Worm (Caenorhabditis elegans) whole organism, early embryonic: Measurements from ENCODE around the gene C14A6.3.

Experiments
- B0310.2 ChIP-seq: sonication (generic microtip); optimal IDR thresholded peaks from 2 replicates; lab custom pipeline; 2016; ENCODE audit warnings: mild to moderate bottlenecking, missing genetic modification characterization, missing compliant biosample characterization
- F13C5.2 ChIP-seq: sonication (generic microtip); optimal IDR thresholded peaks from 2 replicates; lab custom pipeline; 2017; ENCODE audit warnings: mild to moderate bottlenecking, missing genetic modification characterization, inconsistent platforms, missing compliant biosample characterization
- aly-1 ChIP-seq: sonication (generic microtip); optimal IDR thresholded peaks from 2 replicates; lab custom pipeline; 2016; ENCODE audit warnings: missing genetic modification characterization, missing compliant biosample characterization
- ama-1 ChIP-seq: fragments of 150-350 bp; optimal IDR thresholded peaks from 2 replicates; lab custom pipeline; 2014
- ceh-13 ChIP-seq: fragments of 200-800 bp; sonication (Bioruptor generic); optimal IDR thresholded peaks from 2 replicates; lab custom pipeline; 2018; ENCODE audit warnings: mild to moderate bottlenecking, missing genetic modification characterization, missing compliant biosample characterization
- ceh-36 ChIP-seq: sonication (generic microtip); optimal IDR thresholded peaks from 2 replicates; lab custom pipeline; 2016; ENCODE audit warnings: missing genetic modification characterization, inconsistent platforms, missing compliant biosample characterization
- ets-7 ChIP-seq: sonication (generic microtip); optimal IDR thresholded peaks from 2 replicates; lab custom pipeline; 2016; ENCODE audit warnings: missing genotype, missing genetic modification characterization, missing compliant biosample characterization
- flt-1 ChIP-seq: fragments of 200-800 bp; sonication (Bioruptor generic); IDR thresholded peaks from 2 replicates; pipeline ENCODE4 v1.3.6; 2022; ENCODE audit warnings: missing genetic modification characterization, missing compliant biosample characterization
- hmbx-1 ChIP-seq: sonication (generic microtip); optimal IDR thresholded peaks from 2 replicates; lab custom pipeline; 2016; ENCODE audit warnings: mild to moderate bottlenecking, missing genetic modification characterization, missing compliant biosample characterization
- hmg-4 ChIP-seq: fragments of 200-800 bp; sonication (Bioruptor generic); optimal IDR thresholded peaks from 2 replicates; lab custom pipeline; 2018; ENCODE audit warnings: mild to moderate bottlenecking, missing genetic modification characterization, missing compliant biosample characterization
- hnd-1 ChIP-seq: sonication (generic microtip); optimal IDR thresholded peaks from 2 replicates; lab custom pipeline; 2016; ENCODE audit warnings: missing genetic modification characterization, missing compliant biosample characterization
- pes-1 ChIP-seq: fragments of 200-800 bp; sonication (Bioruptor generic); IDR thresholded peaks from 2 replicates; pipeline ENCODE4 v1.3.6; 2022; ENCODE audit warnings: missing genetic modification reagents, missing genetic modification characterization, missing compliant biosample characterization
- scrt-1 ChIP-seq: fragments of 200-800 bp; sonication (Bioruptor generic); IDR thresholded peaks from 2 replicates; pipeline ENCODE4 v1.3.6; 2022; ENCODE audit warnings: missing genetic modification characterization, missing compliant biosample characterization
- sea-1 ChIP-seq: fragments of 200-800 bp; sonication (Bioruptor generic); conservative IDR thresholded peaks from 2 replicates; pipeline ENCODE4 v1.3.6; 2022; ENCODE audit warnings: missing genetic modification characterization, missing compliant biosample characterization
- tbx-11 ChIP-seq: fragments of 200-800 bp; sonication (Bioruptor generic); IDR thresholded peaks from 2 replicates; pipeline ENCODE4 v1.3.6; 2022; ENCODE audit warnings: missing genetic modification characterization, missing compliant biosample characterization
- tbx-37 ChIP-seq: fragments of 200-800 bp; sonication (Bioruptor generic); conservative IDR thresholded peaks from 2 replicates; pipeline ENCODE4 v1.3.6; 2022; ENCODE audit warnings: missing genetic modification reagents, missing genetic modification characterization, missing compliant biosample characterization
- tra-4 ChIP-seq: sonication (generic microtip); optimal IDR thresholded peaks from 2 replicates; lab custom pipeline; 2017; ENCODE audit warnings: missing genetic modification characterization, missing compliant biosample characterization

The C14A6.3 gene

DNA sequence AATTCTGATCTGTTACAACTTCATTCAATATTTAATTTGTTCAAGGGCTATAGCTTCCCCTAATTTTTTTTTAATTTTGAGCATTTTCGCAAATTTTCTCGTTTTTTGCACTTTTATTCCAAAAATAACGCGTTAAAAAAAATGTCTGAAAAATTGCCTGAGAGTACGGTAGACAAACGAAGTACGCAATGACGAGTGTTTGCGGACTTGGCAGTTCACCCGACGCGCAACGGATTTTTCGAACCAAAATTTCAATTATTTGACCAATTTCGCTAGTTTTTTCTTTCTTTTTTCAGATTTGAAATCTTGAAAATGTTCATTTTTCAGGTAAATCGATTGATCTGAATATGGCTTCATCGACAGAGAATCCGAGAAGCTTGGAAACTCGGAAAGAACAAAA is 19.0 kb upstream of the C14A6.3 start, which contains the start of gene fbxa-211:
Gene fbxa-211 (plus strand): TSS at position 328 of the 400 bp plus-strand sequence.
- TF ChIP-seq hmg-4 (GFP tag; lab: Kevin White, UChicago) (no peak), tbx-37 (GFP tag; lab: Robert Waterston, UW) (no peak), F13C5.2 (tag; lab: Kevin White, UChicago) (no peak), sea-1 (GFP tag; lab: Robert Waterston, UW) (no peak), hnd-1 (tag; lab: Kevin White, UChicago) (no peak), scrt-1 (GFP tag; lab: Robert Waterston, UW) (no peak), tbx-11 (GFP tag; lab: Robert Waterston, UW) (no peak), hmbx-1 (tag; lab: Kevin White, UChicago) (no peak), tra-4 (tag; lab: Kevin White, UChicago) (no peak)

DNA sequence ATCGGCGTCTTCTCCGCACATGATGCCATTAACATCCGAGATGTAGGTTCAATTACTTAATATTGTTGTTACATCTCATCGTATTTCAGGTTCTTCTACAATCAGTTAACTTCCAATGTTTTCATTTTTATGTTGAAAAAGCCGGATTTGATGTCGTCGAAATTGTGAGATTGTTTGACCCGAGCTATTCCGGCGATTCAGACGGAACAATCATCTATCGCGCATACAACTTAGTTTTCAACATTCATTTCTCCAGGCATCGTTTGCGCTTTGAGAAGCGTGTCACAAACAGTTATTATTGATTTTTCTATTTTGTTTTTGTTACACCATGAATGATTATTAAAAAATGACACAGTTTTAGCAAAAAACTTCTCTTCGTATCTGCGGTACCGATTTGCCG is 17.6 kb upstream of the C14A6.3 start:
- TF ChIP-seq ama-1 (lab: Kevin White, UChicago) (no peak), tbx-37 (GFP tag; lab: Robert Waterston, UW) (no peak), B0310.2 (no peak), sea-1 (GFP tag; lab: Robert Waterston, UW) (no peak), ceh-36 (no peak), tbx-11 (GFP tag; lab: Robert Waterston, UW) (no peak), scrt-1 (GFP tag; lab: Robert Waterston, UW) (no peak), ceh-13 (GFP tag; lab: Kevin White, UChicago) (no peak)

ce11 chrV:18131049-18131448 is 15.1 kb upstream of the C14A6.3 start, which contains the start of gene Y37H2A.12:
Gene Y37H2A.12 (minus strand): TSS chrV:18131129.
- TF ChIP-seq B0310.2 (no peak), hmg-4 (GFP tag; lab: Kevin White, UChicago) (no peak), pes-1 (GFP tag; lab: Robert Waterston, UW) (no peak), F13C5.2 (tag; lab: Kevin White, UChicago) (no peak), scrt-1 (GFP tag; lab: Robert Waterston, UW) (no peak), tbx-11 (GFP tag; lab: Robert Waterston, UW) (no peak), hmbx-1 (tag; lab: Kevin White, UChicago) (no peak)

DNA sequence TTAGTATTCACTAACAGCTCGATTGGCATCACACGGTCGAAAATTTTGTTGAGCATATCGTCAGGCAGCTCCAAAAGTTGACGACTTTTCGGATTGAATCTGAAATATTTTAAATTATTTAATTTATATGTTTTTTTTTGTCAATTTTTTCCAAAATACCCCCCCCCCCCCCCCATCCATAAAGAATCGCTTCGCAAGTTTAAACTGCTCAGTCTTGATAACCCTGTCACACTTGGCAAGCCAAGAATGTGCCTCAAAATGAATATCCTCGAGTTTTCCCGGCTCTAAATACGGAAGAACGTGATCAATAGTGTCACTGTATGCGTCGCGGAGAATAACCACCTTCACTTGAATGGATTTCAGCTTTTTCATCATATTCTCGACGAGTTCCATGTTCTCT is 13.0 kb upstream of the C14A6.3 start, which contains the start of gene Y37H2A.18:
Gene Y37H2A.18 (minus strand): TSS at position 101 of the 400 bp plus-strand sequence.
- no peak for TF ChIP-seq ceh-13 (GFP tag; lab: Kevin White, UChicago)

- TF ChIP-seq hmg-4 (GFP tag; lab: Kevin White, UChicago) (no peak), sea-1 (GFP tag; lab: Robert Waterston, UW) (no peak), aly-1 (tag; lab: Kevin White, UChicago) (no peak), ceh-36 (no peak), B0310.2 (no peak), tra-4 (tag; lab: Kevin White, UChicago) (no peak), flt-1 (GFP tag; lab: Robert Waterston, UW) (no peak), pes-1 (GFP tag; lab: Robert Waterston, UW) (no peak), hmbx-1 (tag; lab: Kevin White, UChicago) (no peak), scrt-1 (GFP tag; lab: Robert Waterston, UW) (no peak), ets-7 (tag; lab: Kevin White, UChicago) (no peak), hnd-1 (tag; lab: Kevin White, UChicago) (no peak), F13C5.2 (tag; lab: Kevin White, UChicago) (no peak), tbx-37 (GFP tag; lab: Robert Waterston, UW) (no peak), ceh-13 (GFP tag; lab: Kevin White, UChicago) (no peak), tbx-11 (GFP tag; lab: Robert Waterston, UW) (no peak), ama-1 (lab: Kevin White, UChicago) (no peak)
These were observed 11.8 kb upstream of the C14A6.3 start, which contains the start of gene Y37H2A.7 for ce11 chrV:18134378-18134777. Gene Y37H2A.7 (minus strand): TSS chrV:18134478.

ce11 chrV:18137679-18138078 is 8.5 kb upstream of the C14A6.3 start:
- TF ChIP-seq aly-1 (tag; lab: Kevin White, UChicago) (no peak), tbx-37 (GFP tag; lab: Robert Waterston, UW) (no peak), hnd-1 (tag; lab: Kevin White, UChicago) (no peak), sea-1 (GFP tag; lab: Robert Waterston, UW) (no peak), ama-1 (lab: Kevin White, UChicago) (no peak), tra-4 (tag; lab: Kevin White, UChicago) (no peak)

ce11 chrV:18138695-18139094 is 7.5 kb upstream of the C14A6.3 start, which contains the start of gene Y37H2A.10:
Gene Y37H2A.10 (plus strand): TSS chrV:18138995.
- no peak for TF ChIP-seq F13C5.2 (tag; lab: Kevin White, UChicago)
- TF ChIP-seq ceh-36 = no peak
- TF ChIP-seq B0310.2 = no peak
- TF ChIP-seq ceh-13 (GFP tag; lab: Kevin White, UChicago) = no peak
- no peak for TF ChIP-seq flt-1 (GFP tag; lab: Robert Waterston, UW)
- no peak for TF ChIP-seq tbx-11 (GFP tag; lab: Robert Waterston, UW)
- TF ChIP-seq hmg-4 (GFP tag; lab: Kevin White, UChicago) = no peak
- no peak for TF ChIP-seq scrt-1 (GFP tag; lab: Robert Waterston, UW)
- TF ChIP-seq tra-4 (tag; lab: Kevin White, UChicago) = no peak
- TF ChIP-seq ama-1 (lab: Kevin White, UChicago) = no peak
- no peak for TF ChIP-seq sea-1 (GFP tag; lab: Robert Waterston, UW)
- TF ChIP-seq pes-1 (GFP tag; lab: Robert Waterston, UW) = no peak
- TF ChIP-seq hnd-1 (tag; lab: Kevin White, UChicago) = no peak
- TF ChIP-seq hmbx-1 (tag; lab: Kevin White, UChicago) = no peak
- no peak for TF ChIP-seq ets-7 (tag; lab: Kevin White, UChicago)
- no peak for TF ChIP-seq aly-1 (tag; lab: Kevin White, UChicago)
